Worm (Caenorhabditis elegans) whole organism, late embryonic: ENCODE results near the gene rcq-5.

Experiments
- C38D4.7 ChIP-seq: fragments of 200-800 bp; sonication (Bioruptor generic); optimal IDR thresholded peaks from 2 replicates; lab custom pipeline; 2018; ENCODE audit warnings: mild to moderate bottlenecking, missing genetic modification characterization, moderate library complexity, missing compliant biosample characterization
- K02D7.2 ChIP-seq: sonication (generic microtip); optimal IDR thresholded peaks from 2 replicates; lab custom pipeline; 2017; ENCODE audit warnings: mild to moderate bottlenecking, missing genetic modification characterization, missing compliant biosample characterization
- K09A11.1 ChIP-seq: sonication (generic microtip); optimal IDR thresholded peaks from 2 replicates; lab custom pipeline; 2017; ENCODE audit warnings: antibody characterized with exemption, mild to moderate bottlenecking, missing genetic modification characterization, missing compliant biosample characterization; ENCODE audit not compliant: insufficient read depth
- T23F11.4 ChIP-seq: fragments of 200-800 bp; sonication (Bioruptor generic); optimal IDR thresholded peaks from 2 replicates; lab custom pipeline; 2018; ENCODE audit warnings: mild to moderate bottlenecking, missing genetic modification characterization, missing compliant biosample characterization
- ahr-1 ChIP-seq: sonication (generic microtip); optimal IDR thresholded peaks from 2 replicates; lab custom pipeline; 2016; ENCODE audit warnings: missing genetic modification characterization, missing compliant biosample characterization
- ceh-14 ChIP-seq: sonication (generic microtip); optimal IDR thresholded peaks from 2 replicates; lab custom pipeline; 2016; ENCODE audit warnings: missing genotype, missing genetic modification characterization, missing compliant biosample characterization
- ceh-18 ChIP-seq: sonication (generic microtip); optimal IDR thresholded peaks from 2 replicates; lab custom pipeline; 2016; ENCODE audit warnings: missing genetic modification characterization, missing compliant biosample characterization
- ceh-19 ChIP-seq: fragments of 200-800 bp; sonication (Bioruptor generic); optimal IDR thresholded peaks from 2 replicates; lab custom pipeline; 2018; ENCODE audit warnings: mild to moderate bottlenecking, missing genetic modification characterization, missing compliant biosample characterization
- ceh-24 ChIP-seq: sonication (generic microtip); optimal IDR thresholded peaks from 2 replicates; lab custom pipeline; 2016; ENCODE audit warnings: mild to moderate bottlenecking, missing genetic modification characterization, missing compliant biosample characterization
- ceh-31 ChIP-seq: sonication (generic microtip); optimal IDR thresholded peaks from 2 replicates; lab custom pipeline; 2016; ENCODE audit warnings: missing genetic modification characterization, missing compliant biosample characterization
- ceh-34 ChIP-seq: sonication (generic microtip); optimal IDR thresholded peaks from 2 replicates; lab custom pipeline; 2016; ENCODE audit warnings: mild to moderate bottlenecking, missing genetic modification characterization, missing compliant biosample characterization
- ceh-48 ChIP-seq: sonication (generic microtip); optimal IDR thresholded peaks from 2 replicates; lab custom pipeline; 2016; ENCODE audit warnings: missing genetic modification characterization, inconsistent platforms, missing compliant biosample characterization
- ceh-6 ChIP-seq: fragments of 200-800 bp; sonication (Bioruptor generic); optimal IDR thresholded peaks from 2 replicates; lab custom pipeline; 2018; ENCODE audit warnings: mild to moderate bottlenecking, missing genetic modification characterization, missing compliant biosample characterization
- ceh-9 ChIP-seq: sonication (generic microtip); optimal IDR thresholded peaks from 2 replicates; lab custom pipeline; 2016; ENCODE audit warnings: mild to moderate bottlenecking, missing genetic modification characterization, inconsistent platforms, missing compliant biosample characterization
- dmd-4 ChIP-seq: sonication (generic microtip); optimal IDR thresholded peaks from 2 replicates; lab custom pipeline; 2016; ENCODE audit warnings: borderline replicate concordance, missing genetic modification characterization, missing compliant biosample characterization
- dve-1 ChIP-seq: sonication (generic microtip); optimal IDR thresholded peaks from 2 replicates; lab custom pipeline; 2017; ENCODE audit warnings: antibody characterized with exemption, mild to moderate bottlenecking, missing genetic modification characterization, missing compliant biosample characterization
- elt-2 ChIP-seq: sonication (generic microtip); optimal IDR thresholded peaks from 2 replicates; lab custom pipeline; 2016; ENCODE audit warnings: missing genetic modification reagents, missing genetic modification characterization, missing compliant biosample characterization
- fkh-6 ChIP-seq: sonication (generic microtip); optimal IDR thresholded peaks from 2 replicates; lab custom pipeline; 2016; ENCODE audit warnings: missing genetic modification characterization, missing compliant biosample characterization
- gmeb-2 ChIP-seq: sonication (generic microtip); optimal IDR thresholded peaks from 2 replicates; lab custom pipeline; 2016; ENCODE audit warnings: missing genetic modification characterization, inconsistent platforms, missing compliant biosample characterization
- hlh-13 ChIP-seq: fragments of 200-800 bp; sonication (Bioruptor generic); optimal IDR thresholded peaks from 2 replicates; lab custom pipeline; 2018; ENCODE audit warnings: mild to moderate bottlenecking, missing genetic modification characterization, missing compliant biosample characterization
- hlh-8 ChIP-seq: sonication (generic microtip); optimal IDR thresholded peaks from 2 replicates; lab custom pipeline; 2016; ENCODE audit warnings: missing genotype, missing genetic modification characterization, missing compliant biosample characterization
- lim-6 ChIP-seq: sonication (generic microtip); optimal IDR thresholded peaks from 2 replicates; lab custom pipeline; 2016; ENCODE audit warnings: missing genetic modification characterization, missing compliant biosample characterization
- lin-11 ChIP-seq: fragments of 200-800 bp; sonication (Bioruptor generic); optimal IDR thresholded peaks from 2 replicates; lab custom pipeline; 2018; ENCODE audit warnings: mild to moderate bottlenecking, missing genetic modification characterization, missing compliant biosample characterization
- nfya-1 ChIP-seq: sonication (generic microtip); optimal IDR thresholded peaks from 2 replicates; lab custom pipeline; 2017; ENCODE audit warnings: missing genetic modification characterization, mild to moderate bottlenecking, missing compliant biosample characterization, antibody characterized with exemption, moderate library complexity
- nhr-11 ChIP-seq: fragments of 150-350 bp; optimal IDR thresholded peaks from 2 replicates; lab custom pipeline; 2014; ENCODE audit warnings: missing biosample characterization, missing genetic modification characterization
- nhr-232 ChIP-seq: sonication (generic microtip); optimal IDR thresholded peaks from 2 replicates; lab custom pipeline; 2016; ENCODE audit warnings: missing genetic modification characterization, missing compliant biosample characterization
- npax-4 ChIP-seq: sonication (generic microtip); optimal IDR thresholded peaks from 2 replicates; lab custom pipeline; 2016; ENCODE audit warnings: missing genetic modification characterization, missing compliant biosample characterization
- pag-3 ChIP-seq: sonication (generic microtip); optimal IDR thresholded peaks from 2 replicates; lab custom pipeline; 2016; ENCODE audit warnings: missing compliant biosample characterization, missing genetic modification characterization, borderline replicate concordance
- pax-1 ChIP-seq: fragments of 150-350 bp; optimal IDR thresholded peaks from 2 replicates; lab custom pipeline; 2014; ENCODE audit warnings: missing biosample characterization, missing genetic modification characterization
- pha-4 ChIP-seq: fragments of 150-350 bp; optimal IDR thresholded peaks from 2 replicates; lab custom pipeline; 2018; ENCODE audit warnings: missing biosample characterization, missing genetic modification reagents, missing genetic modification characterization
- pqm-1 ChIP-seq: sonication (generic microtip); optimal IDR thresholded peaks from 2 replicates; lab custom pipeline; 2016; ENCODE audit warnings: missing genetic modification characterization, missing compliant biosample characterization
- pros-1 ChIP-seq: fragments of 150-350 bp; optimal IDR thresholded peaks from 2 replicates; lab custom pipeline; 2014; ENCODE audit warnings: missing biosample characterization, missing genetic modification reagents, missing genetic modification characterization
- rnt-1 ChIP-seq: sonication (generic microtip); optimal IDR thresholded peaks from 2 replicates; lab custom pipeline; 2016; ENCODE audit warnings: missing genetic modification characterization, missing compliant biosample characterization
- sox-4 ChIP-seq: sonication (generic microtip); optimal IDR thresholded peaks from 2 replicates; lab custom pipeline; 2017; ENCODE audit warnings: mild to moderate bottlenecking, missing genetic modification characterization, inconsistent platforms, missing compliant biosample characterization
- tbx-2 ChIP-seq: sonication (generic microtip); optimal IDR thresholded peaks from 2 replicates; lab custom pipeline; 2016; ENCODE audit warnings: missing genetic modification characterization, missing compliant biosample characterization
- tbx-7 ChIP-seq: sonication (generic microtip); optimal IDR thresholded peaks from 2 replicates; lab custom pipeline; 2016; ENCODE audit warnings: missing genotype, missing genetic modification characterization, missing compliant biosample characterization
- unc-3 ChIP-seq, 2 experiments: fragments of 200-800 bp in 1 of 2; sonication (Bioruptor generic) in 1 of 2; sonication (generic microtip) in 1 of 2; conservative IDR thresholded peaks in 1 of 2; optimal IDR thresholded peaks in 1 of 2; 2 replicates each; pipeline versions ENCODE4 v1.3.6 to Lab custom; 2016 to 2022; ENCODE audit warnings: missing compliant biosample characterization in 2 of 2, missing genetic modification characterization in 2 of 2, missing genetic modification reagents in 1 of 2
- unc-42 ChIP-seq: sonication (generic microtip); optimal IDR thresholded peaks from 2 replicates; lab custom pipeline; 2016; ENCODE audit warnings: missing genotype, missing genetic modification characterization, missing compliant biosample characterization
- unc-86 ChIP-seq: sonication (generic microtip); optimal IDR thresholded peaks from 2 replicates; lab custom pipeline; 2016; ENCODE audit warnings: missing genetic modification characterization, missing compliant biosample characterization
- zip-5 ChIP-seq: sonication (generic microtip); optimal IDR thresholded peaks from 2 replicates; lab custom pipeline; 2016; ENCODE audit warnings: missing genetic modification characterization, missing compliant biosample characterization
- ztf-16 ChIP-seq: sonication (generic microtip); optimal IDR thresholded peaks from 2 replicates; lab custom pipeline; 2017; ENCODE audit warnings: missing genetic modification characterization, missing compliant biosample characterization

Gene rcq-5

ce11 chrIII:4021866-4022265 lies 35.9 kb downstream of the rcq-5 start, which contains the start of gene tftc-5:
tftc-5 (plus strand) TSS chrIII:4022166.
- TF ChIP-seq ceh-14 (tag; lab: Kevin White, UChicago) (no peak), zip-5 (no peak), ceh-34 (no peak), elt-2 (tag; lab: Kevin White, UChicago) (no peak), unc-3 (GFP tag; conservative IDR thresholded peaks at IDR 0.05; lab: Robert Waterston, UW) (no peak), unc-3 (tag; optimal IDR thresholded peaks at IDR 0.05; lab: Kevin White, UChicago) (no peak), ahr-1 (tag; lab: Kevin White, UChicago) (no peak), pros-1 (tag; lab: Kevin White, UChicago) (no peak), ceh-9 (tag; lab: Kevin White, UChicago) (no peak), hlh-13 (GFP tag; lab: Kevin White, UChicago) (no peak), dmd-4 (tag; lab: Kevin White, UChicago) (no peak), ceh-19 (GFP tag; lab: Kevin White, UChicago) (no peak), lin-11 (tag; lab: Kevin White, UChicago) (no peak), hlh-8 (tag; lab: Kevin White, UChicago) (no peak), npax-4 (tag; lab: Kevin White, UChicago) (no peak), pqm-1 (no peak), pax-1 (tag; lab: Kevin White, UChicago) (no peak), ceh-6 (no peak), nhr-232 (tag; lab: Kevin White, UChicago) (no peak)

DNA sequence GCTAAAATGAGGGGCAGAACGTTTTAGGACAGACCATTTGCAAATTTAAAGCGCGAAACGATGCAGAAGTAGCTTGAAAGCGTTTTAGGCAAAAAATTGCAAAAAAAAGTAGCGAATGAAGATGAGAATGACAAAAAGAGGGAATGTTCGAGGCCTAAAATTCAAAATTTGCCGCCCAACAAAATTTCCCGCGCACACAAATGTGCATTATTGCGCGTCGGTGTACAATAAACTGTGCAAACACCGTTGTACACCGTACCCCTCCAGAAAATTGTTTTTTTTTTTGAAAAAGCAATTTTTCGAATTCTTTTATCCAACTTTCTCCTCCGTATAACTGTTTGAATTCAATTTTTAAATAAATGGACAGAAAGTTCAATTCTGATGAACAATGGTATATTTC lies 38.0 kb downstream of the rcq-5 start, which contains the start of gene snpc-3.4:
Gene snpc-3.4 (plus strand): TSS at position 237 of the 400 bp plus-strand sequence.
- TF ChIP-seq ahr-1 (tag; lab: Kevin White, UChicago) (no peak), lim-6 (tag; lab: Kevin White, UChicago) (no peak), ceh-31 (tag; lab: Kevin White, UChicago) (peak; percentile 35), ztf-16 (tag; lab: Kevin White, UChicago) (peak; percentile 31), unc-42 (tag; lab: Kevin White, UChicago) (peak; percentile 45), dve-1 (tag; lab: Kevin White, UChicago) (peak; percentile 8), nfya-1 (tag; lab: Kevin White, UChicago) (peak; percentile 73), ceh-18 (tag; lab: Kevin White, UChicago) (peak; percentile 25), rnt-1 (tag; lab: Kevin White, UChicago) (peak; percentile 23)
- TF ChIP-seq, all 69 proteins: peak for 7

DNA sequence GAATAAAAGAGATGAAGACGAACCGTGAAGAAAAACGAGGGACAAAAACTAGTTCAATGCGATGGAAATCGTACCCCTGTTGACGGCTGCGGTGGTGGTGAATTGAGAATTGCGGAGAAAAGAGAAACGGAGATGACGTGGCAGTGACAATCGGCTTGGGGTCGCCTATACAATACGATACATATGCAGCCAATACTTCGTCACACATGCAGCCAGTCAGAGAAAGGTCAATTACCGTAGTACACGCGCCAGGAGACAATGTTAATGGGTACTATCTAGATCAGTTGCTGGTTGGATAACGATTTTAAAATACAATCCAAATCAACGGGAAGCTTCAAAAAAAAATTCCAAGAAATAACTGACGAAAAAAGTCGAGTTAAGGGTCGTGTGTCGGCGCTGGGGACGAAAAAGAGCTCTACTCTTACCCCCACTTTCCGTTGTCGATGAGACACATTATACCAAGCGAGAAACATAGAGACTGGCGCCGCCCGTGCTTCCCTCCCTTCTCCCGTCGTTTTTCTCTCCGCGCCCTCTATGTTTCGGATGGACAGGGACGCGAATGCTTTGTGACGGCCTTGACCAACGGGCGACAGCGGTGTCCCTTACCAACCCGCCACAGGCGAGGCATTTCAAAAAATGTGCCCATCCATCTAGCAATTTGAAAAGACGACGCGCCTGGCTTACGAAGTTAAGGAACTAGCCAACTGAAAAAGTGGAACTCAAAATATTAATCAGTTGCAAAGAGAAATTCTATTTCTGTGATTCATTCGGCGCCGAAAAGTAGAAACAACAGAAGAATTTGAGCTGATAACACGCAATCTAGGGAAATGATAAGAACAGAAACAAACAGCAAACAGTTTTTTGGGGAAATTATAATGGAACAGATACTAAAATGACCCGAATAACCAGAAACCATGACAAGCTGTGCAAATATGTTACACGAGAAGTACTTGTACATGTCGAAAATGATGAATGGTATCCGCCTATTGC lies 38.9 kb downstream of the rcq-5 start:
- TF ChIP-seq ceh-14 (tag; lab: Kevin White, UChicago): no peak
- no peak for TF ChIP-seq K02D7.2 (tag; lab: Kevin White, UChicago)
- peak; percentile 75 for TF ChIP-seq elt-2 (tag; lab: Kevin White, UChicago)
- no peak for TF ChIP-seq ztf-16 (tag; lab: Kevin White, UChicago)
- TF ChIP-seq, all 69 proteins: peak for 1

DNA sequence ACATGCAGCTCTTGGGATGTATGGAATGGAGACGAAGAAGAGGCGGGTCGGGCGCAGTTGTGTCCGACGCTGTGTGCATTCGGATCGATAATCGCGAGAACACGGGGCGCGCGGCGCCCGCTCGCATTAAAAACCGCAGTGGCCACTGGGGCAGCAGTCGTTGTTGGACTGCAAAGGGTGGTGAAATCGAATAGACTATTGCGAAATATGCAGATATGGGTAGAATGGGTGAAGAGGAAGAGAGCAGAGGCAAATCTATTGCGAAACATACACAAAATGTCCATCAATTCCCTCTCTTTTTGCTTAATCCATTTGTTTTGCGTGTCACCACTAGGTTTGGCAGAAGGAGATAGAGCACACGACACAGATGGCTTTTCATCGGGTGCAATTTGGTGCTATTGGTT lies 39.7 kb downstream of the rcq-5 start:
- TF ChIP-seq pha-4 (tag; lab: Kevin White, UChicago): no peak
- peak; percentile 50 for TF ChIP-seq unc-42 (tag; lab: Kevin White, UChicago)
- no peak for TF ChIP-seq ceh-24 (tag; lab: Kevin White, UChicago)
- TF ChIP-seq K09A11.1 (tag; lab: Kevin White, UChicago): no peak
- TF ChIP-seq C38D4.7: peak; percentile 8
- no peak for TF ChIP-seq tbx-2 (tag; lab: Kevin White, UChicago)
- no peak for TF ChIP-seq fkh-6 (tag; lab: Kevin White, UChicago)
- no peak for TF ChIP-seq nhr-11
- TF ChIP-seq ceh-14 (tag; lab: Kevin White, UChicago): no peak
- TF ChIP-seq nfya-1 (tag; lab: Kevin White, UChicago): no peak
- TF ChIP-seq ztf-16 (tag; lab: Kevin White, UChicago): no peak
- no peak for TF ChIP-seq pag-3 (tag; lab: Kevin White, UChicago)
- no peak for TF ChIP-seq unc-86 (tag; lab: Kevin White, UChicago)
- TF ChIP-seq lim-6 (tag; lab: Kevin White, UChicago): no peak
- TF ChIP-seq unc-3 (GFP tag; conservative IDR thresholded peaks at IDR 0.05; lab: Robert Waterston, UW): no peak
- TF ChIP-seq unc-3 (tag; optimal IDR thresholded peaks at IDR 0.05; lab: Kevin White, UChicago): peak; percentile 5
- TF ChIP-seq pax-1 (tag; lab: Kevin White, UChicago): no peak
- TF ChIP-seq tbx-7 (tag; lab: Kevin White, UChicago): no peak
- TF ChIP-seq T23F11.4 (GFP tag; lab: Kevin White, UChicago): no peak
- no peak for TF ChIP-seq ceh-34
- no peak for TF ChIP-seq elt-2 (tag; lab: Kevin White, UChicago)
- no peak for TF ChIP-seq sox-4 (tag; lab: Kevin White, UChicago)
- no peak for TF ChIP-seq gmeb-2 (tag; lab: Kevin White, UChicago)
- peak; percentile 36 for TF ChIP-seq ceh-48 (tag; lab: Kevin White, UChicago)
- peak; percentile 8 for TF ChIP-seq ceh-31 (tag; lab: Kevin White, UChicago)
